Fruit fly (Drosophila melanogaster) whole organism, embryonic: Measurements from ENCODE around the gene DAAM.

Source experiments
- Aef1 ChIP-seq: fragments of 200-800 bp; sonication (Bioruptor generic); IDR thresholded peaks from 3 replicates; pipeline ENCODE4 v1.3.6; 2022; ENCODE audit warnings: missing biosample characterization, missing genetic modification characterization
- B-H2 ChIP-seq: fragments of 200-800 bp; sonication (Bioruptor generic); optimal IDR thresholded peaks from 2 replicates; lab custom pipeline; 2018; ENCODE audit warnings: missing biosample characterization, mild to moderate bottlenecking, missing genetic modification characterization
- BtbVII ChIP-seq: fragments of 200-800 bp; sonication (Bioruptor generic); optimal IDR thresholded peaks from 3 replicates; lab custom pipeline; 2017; ENCODE audit warnings: missing biosample characterization, mild to moderate bottlenecking, missing genetic modification characterization
- CG10209 ChIP-seq: fragments of 200-800 bp; sonication (Bioruptor generic); optimal IDR thresholded peaks from 3 replicates; lab custom pipeline; 2017; ENCODE audit warnings: missing biosample characterization, mild to moderate bottlenecking, missing genetic modification characterization, missing genetic modification reagents
- CG1024 ChIP-seq: fragments of 200-800 bp; sonication (Bioruptor generic); IDR thresholded peaks from 2 replicates; pipeline ENCODE4 v1.3.6; 2022; ENCODE audit warnings: missing biosample characterization, missing genetic modification characterization
- CG10431 ChIP-seq: fragments of 200-800 bp; sonication (Bioruptor generic); optimal IDR thresholded peaks from 3 replicates; lab custom pipeline; 2018; ENCODE audit warnings: missing biosample characterization, mild to moderate bottlenecking, missing genetic modification characterization
- CG13123 ChIP-seq: fragments of 200-800 bp; sonication (Bioruptor generic); optimal IDR thresholded peaks from 2 replicates; lab custom pipeline; 2016; ENCODE audit warnings: missing biosample characterization, missing genetic modification characterization
- CG13775 ChIP-seq: fragments of 200-800 bp; sonication (Bioruptor generic); optimal IDR thresholded peaks from 3 replicates; lab custom pipeline; 2017; ENCODE audit warnings: missing biosample characterization, mild to moderate bottlenecking, missing genetic modification characterization
- CG14014 ChIP-seq: fragments of 200-800 bp; sonication (Bioruptor generic); IDR thresholded peaks from 2 replicates; pipeline ENCODE4 v1.3.6; 2022; ENCODE audit warnings: missing biosample characterization, missing genetic modification characterization
- CG14050 ChIP-seq: fragments of 200-800 bp; sonication (Bioruptor generic); IDR thresholded peaks from 3 replicates; pipeline ENCODE4 v1.3.6; 2022; ENCODE audit warnings: missing biosample characterization, missing genetic modification characterization
- CG16815 ChIP-seq: fragments of 200-800 bp; sonication (Bioruptor generic); optimal IDR thresholded peaks from 3 replicates; lab custom pipeline; 2017; ENCODE audit warnings: missing biosample characterization, mild to moderate bottlenecking, missing genetic modification characterization
- CG17612 ChIP-seq: fragments of 200-800 bp; sonication (Bioruptor generic); IDR thresholded peaks from 2 replicates; pipeline ENCODE4 v1.3.6; 2022; ENCODE audit warnings: missing biosample characterization, missing genetic modification characterization
- CG1832 ChIP-seq: fragments of 200-800 bp; sonication (Bioruptor generic); optimal IDR thresholded peaks from 2 replicates; lab custom pipeline; 2017; ENCODE audit warnings: missing biosample characterization, mild to moderate bottlenecking, missing genetic modification characterization, inconsistent platforms
- CG34224 ChIP-seq: fragments of 200-800 bp; sonication (Bioruptor generic); IDR thresholded peaks from 3 replicates; pipeline ENCODE4 v1.3.6; 2022; ENCODE audit warnings: missing biosample characterization, missing genetic modification characterization; ENCODE audit not compliant: partially characterized antibody
- CG6683 ChIP-seq: fragments of 200-800 bp; sonication (Bioruptor generic); optimal IDR thresholded peaks from 2 replicates; lab custom pipeline; 2017; ENCODE audit warnings: missing biosample characterization, mild to moderate bottlenecking, missing genetic modification characterization, missing genetic modification reagents
- CG8765 ChIP-seq: fragments of 200-800 bp; sonication (Bioruptor generic); IDR thresholded peaks from 2 replicates; pipeline ENCODE4 v1.3.6; 2022; ENCODE audit warnings: missing biosample characterization, missing genetic modification characterization
- CG8924 ChIP-seq: fragments of 200-800 bp; optimal IDR thresholded peaks from 3 replicates; lab custom pipeline; 2019; ENCODE audit warnings: missing biosample characterization, mild to moderate bottlenecking, missing genetic modification characterization, moderate library complexity
- D19A ChIP-seq: fragments of 200-800 bp; optimal IDR thresholded peaks from 3 replicates; lab custom pipeline; 2019; ENCODE audit warnings: missing biosample characterization, mild to moderate bottlenecking, missing genetic modification characterization, moderate library complexity
- Doc3 ChIP-seq: fragments of 200-800 bp; sonication (Bioruptor generic); IDR thresholded peaks from 3 replicates; pipeline ENCODE4 v1.3.6; 2022; ENCODE audit warnings: missing biosample characterization, missing genetic modification characterization; ENCODE audit not compliant: partially characterized antibody
- E2f1 ChIP-seq: fragments of 200-800 bp; sonication (Bioruptor generic); IDR thresholded peaks from 2 replicates; pipeline ENCODE4 v1.3.6; 2022; ENCODE audit warnings: missing biosample characterization, missing genetic modification characterization
- Ets97D ChIP-seq: fragments of 200-800 bp; sonication (Bioruptor generic); optimal IDR thresholded peaks from 3 replicates; lab custom pipeline; 2016; ENCODE audit warnings: missing biosample characterization, missing genetic modification characterization
- Fer2 ChIP-seq: fragments of 200-800 bp; sonication (Bioruptor generic); optimal IDR thresholded peaks from 2 replicates; lab custom pipeline; 2018; ENCODE audit warnings: missing biosample characterization, mild to moderate bottlenecking, missing genetic modification characterization, moderate library complexity
- Gsc ChIP-seq: fragments of 200-800 bp; sonication (Bioruptor generic); IDR thresholded peaks from 2 replicates; pipeline ENCODE4 v1.3.6; 2022; ENCODE audit warnings: missing biosample characterization, missing genetic modification characterization
- Hr39 ChIP-seq: fragments of >200 bp; optimal IDR thresholded peaks from 2 replicates; lab custom pipeline; 2017
- MTF-1 ChIP-seq: fragments of 200-800 bp; sonication (Bioruptor generic); optimal IDR thresholded peaks from 2 replicates; lab custom pipeline; 2018; ENCODE audit warnings: missing biosample characterization, mild to moderate bottlenecking, missing genetic modification characterization, borderline replicate concordance
- Med ChIP-seq: fragments of 200-800 bp; sonication (Bioruptor generic); peaks from one replicate; lab custom pipeline; 2016; ENCODE audit warnings: missing biosample characterization, missing genetic modification characterization, mild to moderate bottlenecking, inconsistent platforms, moderate library complexity
- Mes4 ChIP-seq: fragments of 200-800 bp; sonication (Bioruptor generic); optimal IDR thresholded peaks from 2 replicates; lab custom pipeline; 2016; ENCODE audit warnings: missing biosample characterization, missing genetic modification characterization
- Oli ChIP-seq: fragments of 200-800 bp; sonication (Bioruptor generic); optimal IDR thresholded peaks from 2 replicates; lab custom pipeline; 2018; ENCODE audit warnings: missing biosample characterization, mild to moderate bottlenecking, missing genetic modification characterization, moderate library complexity
- Opbp ChIP-seq: fragments of 200-800 bp; sonication (Bioruptor generic); IDR thresholded peaks from 3 replicates; pipeline ENCODE4 v1.3.6; 2022; ENCODE audit warnings: missing biosample characterization, missing genetic modification characterization; ENCODE audit not compliant: partially characterized antibody
- Ptx1 ChIP-seq: fragments of 200-800 bp; sonication (Bioruptor generic); IDR thresholded peaks from 2 replicates; pipeline ENCODE4 v1.3.6; 2022; ENCODE audit warnings: missing biosample characterization, missing genetic modification characterization
- Ravus ChIP-seq: fragments of 200-800 bp; sonication (Bioruptor generic); IDR thresholded peaks from 2 replicates; pipeline ENCODE4 v1.3.6; 2022; ENCODE audit warnings: missing biosample characterization, missing genetic modification characterization
- Taf1 ChIP-seq: fragments of 200-800 bp; sonication (Bioruptor generic); IDR thresholded peaks from 2 replicates; pipeline ENCODE4 v1.3.6; 2022; ENCODE audit warnings: missing biosample characterization, missing genetic modification characterization
- ac ChIP-seq: fragments of 200-800 bp; sonication (Bioruptor generic); optimal IDR thresholded peaks from 3 replicates; lab custom pipeline; 2017; ENCODE audit warnings: missing biosample characterization, mild to moderate bottlenecking, missing genetic modification characterization
- bigmax ChIP-seq: fragments of 200-800 bp; sonication (Bioruptor generic); optimal IDR thresholded peaks from 2 replicates; lab custom pipeline; 2018; ENCODE audit warnings: missing biosample characterization, mild to moderate bottlenecking, missing genetic modification characterization
- bsh ChIP-seq, 2 experiments: fragments of 200-800 bp; sonication (Bioruptor generic); optimal IDR thresholded peaks; 2 replicates each; lab custom pipeline; 2017 to 2018; ENCODE audit warnings: mild to moderate bottlenecking in 2 of 2, missing biosample characterization in 2 of 2, missing genetic modification characterization in 2 of 2, moderate library complexity in 1 of 2
- ems ChIP-seq: fragments of 200-800 bp; sonication (Bioruptor generic); optimal IDR thresholded peaks from 3 replicates; lab custom pipeline; 2016; ENCODE audit warnings: missing biosample characterization, missing genetic modification characterization
- gem ChIP-seq: fragments of 200-800 bp; sonication (Bioruptor generic); optimal IDR thresholded peaks from 2 replicates; lab custom pipeline; 2019; ENCODE audit warnings: missing biosample characterization, mild to moderate bottlenecking, missing genetic modification characterization, moderate library complexity
- hkb ChIP-seq, 2 experiments: fragments of 200-800 bp in 1 of 2; fragments of >200 bp in 1 of 2; sonication (Bioruptor generic) in 1 of 2; IDR thresholded peaks in 1 of 2; optimal IDR thresholded peaks in 1 of 2; 2 replicates each; pipeline versions ENCODE4 v1.3.6 to Lab custom; 2017 to 2022; ENCODE audit warnings: missing biosample characterization in 1 of 2, missing genetic modification characterization in 1 of 2
- knrl ChIP-seq: fragments of 200-800 bp; sonication (Bioruptor generic); IDR thresholded peaks from 3 replicates; pipeline ENCODE4 v1.3.6; 2022; ENCODE audit warnings: missing biosample characterization, missing genetic modification characterization; ENCODE audit not compliant: partially characterized antibody
- lab ChIP-seq: fragments of 200-800 bp; sonication (Bioruptor generic); optimal IDR thresholded peaks from 3 replicates; lab custom pipeline; 2017; ENCODE audit warnings: missing biosample characterization, missing genetic modification characterization, mild to moderate bottlenecking, moderate library complexity, missing genetic modification reagents
- mirr ChIP-seq: fragments of 200-800 bp; sonication (Bioruptor generic); optimal IDR thresholded peaks from 3 replicates; lab custom pipeline; 2018; ENCODE audit warnings: missing biosample characterization, mild to moderate bottlenecking, missing genetic modification characterization
- pita ChIP-seq: fragments of 200-800 bp; sonication (Bioruptor generic); optimal IDR thresholded peaks from 2 replicates; lab custom pipeline; 2017; ENCODE audit warnings: missing biosample characterization, mild to moderate bottlenecking, missing genetic modification characterization
- rib ChIP-seq: fragments of 200-800 bp; sonication (Bioruptor generic); IDR thresholded peaks from 2 replicates; pipeline ENCODE4 v1.3.6; 2022; ENCODE audit warnings: missing biosample characterization, missing genetic modification characterization
- scrt ChIP-seq: fragments of 200-800 bp; sonication (Bioruptor generic); optimal IDR thresholded peaks from 2 replicates; lab custom pipeline; 2018; ENCODE audit warnings: missing biosample characterization, mild to moderate bottlenecking, missing genetic modification characterization, moderate library complexity
- sima ChIP-seq: fragments of 200-800 bp; sonication (Bioruptor generic); optimal IDR thresholded peaks from 2 replicates; lab custom pipeline; 2016; ENCODE audit warnings: missing biosample characterization, missing genetic modification characterization
- slou ChIP-seq: fragments of 200-800 bp; sonication (Bioruptor generic); optimal IDR thresholded peaks from 3 replicates; lab custom pipeline; 2016; ENCODE audit warnings: missing biosample characterization, missing genetic modification characterization
- so ChIP-seq: fragments of 200-800 bp; sonication (Bioruptor generic); IDR thresholded peaks from 3 replicates; pipeline ENCODE4 v1.3.6; 2022; ENCODE audit warnings: missing biosample characterization, missing genetic modification characterization
- stc ChIP-seq: fragments of 200-800 bp; sonication (Bioruptor generic); IDR thresholded peaks from 2 replicates; pipeline ENCODE4 v1.3.6; 2022; ENCODE audit warnings: missing biosample characterization, missing genetic modification characterization
- vvl ChIP-seq: fragments of 200-800 bp; sonication (Bioruptor generic); IDR thresholded peaks from 2 replicates; pipeline ENCODE4 v1.3.6; 2022; ENCODE audit warnings: missing biosample characterization, missing genetic modification characterization
- zen ChIP-seq: fragments of 200-800 bp; sonication (Bioruptor generic); optimal IDR thresholded peaks from 3 replicates; lab custom pipeline; 2018; ENCODE audit warnings: missing biosample characterization, mild to moderate bottlenecking, missing genetic modification characterization, moderate library complexity
- zf30C ChIP-seq: fragments of 200-800 bp; sonication (Bioruptor generic); optimal IDR thresholded peaks from 3 replicates; lab custom pipeline; 2018; ENCODE audit warnings: missing biosample characterization, mild to moderate bottlenecking, missing genetic modification characterization

The DAAM gene

DNA sequence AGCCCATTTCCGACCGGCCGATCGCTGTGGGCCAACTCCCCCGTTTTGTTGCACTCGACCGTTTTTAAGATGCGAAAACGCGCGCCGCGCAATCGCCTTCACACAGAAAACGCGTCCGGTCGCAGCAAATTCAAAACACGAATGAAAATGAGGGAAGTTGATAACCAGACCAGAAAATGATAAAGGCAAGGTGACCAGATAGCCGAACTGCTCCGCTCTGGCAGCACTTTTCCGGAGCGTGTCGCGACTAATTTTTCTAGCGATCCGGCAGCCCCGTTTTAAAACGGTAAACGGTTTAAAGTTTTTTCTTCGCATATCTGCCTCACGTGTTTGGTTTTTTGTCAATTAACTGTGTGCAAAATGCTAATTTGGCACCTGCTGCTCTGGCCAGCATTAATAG, at the start of gene DAAM (continued):
- peak; percentile 97 for TF ChIP-seq Ets97D (GFP tag; lab: Kevin White, UChicago)
- peak; percentile 32 for TF ChIP-seq bigmax (GFP tag; lab: Kevin White, UChicago)
- TF ChIP-seq CG17612 (GFP tag; lab: Robert Waterston, UW), result no peak
- peak; percentile 20 for TF ChIP-seq CG10209 (GFP tag; lab: Kevin White, UChicago)
- no peak for TF ChIP-seq CG16815 (GFP tag; lab: Kevin White, UChicago)
- TF ChIP-seq ems, result no peak
- TF ChIP-seq CG14050 (GFP tag; lab: Robert Waterston, UW), result no peak
- no peak for TF ChIP-seq D19A (tag; lab: Kevin White, UChicago)
- TF ChIP-seq scrt, result no peak
- TF ChIP-seq B-H2 (GFP tag; lab: Kevin White, UChicago), result no peak
- no peak for TF ChIP-seq stc (GFP tag; lab: Robert Waterston, UW)
- no peak for TF ChIP-seq CG8765 (GFP tag; lab: Robert Waterston, UW)
- no peak for TF ChIP-seq Doc3 (GFP tag; lab: Robert Waterston, UW)
- TF ChIP-seq Oli (tag; lab: Kevin White, UChicago), result peak; percentile 2
- TF ChIP-seq sima (GFP tag; lab: Kevin White, UChicago), result no peak
- peak; percentile 54 for TF ChIP-seq knrl (GFP tag; lab: Robert Waterston, UW)
- no peak for TF ChIP-seq BtbVII (GFP tag; lab: Kevin White, UChicago)
- TF ChIP-seq CG34224 (GFP tag; lab: Robert Waterston, UW), result no peak
- TF ChIP-seq CG6683, result no peak
- peak in 1 of 2 experiments; percentile 4 for TF ChIP-seq bsh (GFP tag; optimal IDR thresholded peaks at IDR 0.05; lab: Kevin White, UChicago)
- no peak for TF ChIP-seq CG1832
- peak; percentile 29 for TF ChIP-seq zen
- peak; percentile 78 for TF ChIP-seq lab
- no peak for TF ChIP-seq Taf1 (GFP tag; lab: Robert Waterston, UW)
- no peak for TF ChIP-seq ac (GFP tag; lab: Kevin White, UChicago)
- peak; percentile 95 for TF ChIP-seq Med (GFP tag; lab: Kevin White, UChicago)
- peak; percentile 71 for TF ChIP-seq vvl (GFP tag; lab: Robert Waterston, UW)
- no peak for TF ChIP-seq CG13123 (GFP tag; lab: Kevin White, UChicago)
- peak; percentile 75 for TF ChIP-seq hkb (optimal IDR thresholded peaks at IDR 0.05; lab: Kevin White, UChicago)
- TF ChIP-seq hkb (GFP tag; IDR thresholded peaks at IDR 0.05; lab: Robert Waterston, UW), result peak; percentile 34; the same call in 1 of the 2 replicates
- TF ChIP-seq rib (GFP tag; lab: Robert Waterston, UW), result peak; percentile 58; the same call in 1 of the 2 replicates
- no peak for TF ChIP-seq Ravus (GFP tag; lab: Robert Waterston, UW)
- TF ChIP-seq pita (GFP tag; lab: Kevin White, UChicago), result peak; percentile 71
- no peak for TF ChIP-seq Fer2 (tag; lab: Kevin White, UChicago)
- TF ChIP-seq Mes4 (GFP tag; lab: Kevin White, UChicago), result no peak
- no peak for TF ChIP-seq Aef1
- TF ChIP-seq Opbp (GFP tag; lab: Robert Waterston, UW), result peak; percentile 77; the same call in 2 of the 3 replicates
- TF ChIP-seq mirr, result peak; percentile 46
- no peak for TF ChIP-seq zf30C (GFP tag; lab: Kevin White, UChicago)
- TF ChIP-seq Ptx1 (GFP tag; lab: Robert Waterston, UW), result no peak
- peak; percentile 26 for TF ChIP-seq MTF-1 (GFP tag; lab: Kevin White, UChicago)
- TF ChIP-seq CG1024 (GFP tag; lab: Robert Waterston, UW), result no peak
- TF ChIP-seq E2f1 (GFP tag; lab: Robert Waterston, UW), result peak; percentile 53
- TF ChIP-seq Hr39 (lab: Kevin White, UChicago), result no peak
- TF ChIP-seq slou (GFP tag; lab: Kevin White, UChicago), result no peak
- no peak for TF ChIP-seq CG10431
- TF ChIP-seq CG13775 (GFP tag; lab: Kevin White, UChicago), result no peak
- no peak for TF ChIP-seq CG8924
- TF ChIP-seq so (GFP tag; lab: Robert Waterston, UW), result no peak
- TF ChIP-seq gem (tag; lab: Kevin White, UChicago), result no peak
- TF ChIP-seq Gsc (GFP tag; lab: Robert Waterston, UW), result no peak
- no peak for TF ChIP-seq CG14014 (GFP tag; lab: Robert Waterston, UW)
